Fruit fly (Drosophila melanogaster) Kc167 (cell line): ENCODE results near the gene Or2a.

Experiments
- Sin3A ChIP-seq: fragments of >200 bp; optimal IDR thresholded peaks from 2 replicates; lab custom pipeline; 2018; ENCODE audit warnings: missing external identifiers
- h ChIP-seq: fragments of >200 bp; optimal IDR thresholded peaks from 3 replicates; lab custom pipeline; 2018; ENCODE audit warnings: missing external identifiers
- insv ChIP-seq: fragments of >200 bp; optimal IDR thresholded peaks from 3 replicates; lab custom pipeline; 2018; ENCODE audit warnings: missing external identifiers
- ttk ChIP-seq: sonication (Bioruptor generic); optimal IDR thresholded peaks from 2 replicates; lab custom pipeline; 2017; ENCODE audit warnings: missing external identifiers

DNA sequence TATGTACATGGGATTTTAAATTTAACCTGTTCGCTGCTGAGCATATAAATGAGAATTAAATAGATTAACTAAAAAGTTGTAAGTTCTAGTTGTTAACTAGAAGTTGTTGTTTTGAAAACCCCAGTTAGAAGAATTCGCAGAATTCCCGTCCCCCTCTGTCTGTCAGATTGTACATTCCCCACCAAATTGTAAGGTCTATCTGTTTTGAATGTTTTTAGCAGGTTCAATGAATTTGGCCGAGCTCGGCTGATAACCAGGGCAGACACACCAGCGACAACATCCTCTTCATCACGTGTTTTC, 47.8 kb upstream of the Or2a start:
- TF ChIP-seq Sin3A (lab: Kevin White, UChicago) (no peak), insv (no peak), h (lab: Kevin White, UChicago) (no peak), ttk (lab: Kevin White, UChicago) (no peak)
